Worm (Caenorhabditis elegans) whole organism, midembryonic: Measurements from ENCODE around the gene coa-4.

ENCODE experiments used
- T22C8.4 ChIP-seq: fragments of 200-800 bp; sonication (Bioruptor generic); IDR thresholded peaks from 2 replicates; pipeline ENCODE4 v1.3.6; 2022; ENCODE audit warnings: missing genetic modification characterization, missing compliant biosample characterization
- cog-1 ChIP-seq: sonication (generic microtip); optimal IDR thresholded peaks from 2 replicates; lab custom pipeline; 2016; ENCODE audit warnings: missing genetic modification characterization, missing compliant biosample characterization
- flt-1 ChIP-seq: fragments of 200-800 bp; sonication (Bioruptor generic); IDR thresholded peaks from 2 replicates; pipeline ENCODE4 v1.3.6; 2022; ENCODE audit warnings: missing genetic modification characterization, missing compliant biosample characterization
- klf-2 ChIP-seq: fragments of 200-800 bp; sonication (Bioruptor generic); conservative IDR thresholded peaks from 2 replicates; pipeline ENCODE4 v1.3.6; 2022; ENCODE audit warnings: missing genetic modification reagents, missing genetic modification characterization, missing compliant biosample characterization
- med-1 ChIP-seq: sonication (generic microtip); optimal IDR thresholded peaks from 2 replicates; lab custom pipeline; 2017; ENCODE audit warnings: missing genetic modification characterization, mild to moderate bottlenecking, missing compliant biosample characterization, antibody characterized with exemption, missing genetic modification reagents; ENCODE audit not compliant: insufficient read depth
- ref-1 ChIP-seq: fragments of 200-800 bp; sonication (Bioruptor generic); conservative IDR thresholded peaks from 2 replicates; pipeline ENCODE4 v1.3.6; 2022; ENCODE audit warnings: missing genetic modification reagents, missing genetic modification characterization, missing compliant biosample characterization
- tab-1 ChIP-seq: fragments of 200-800 bp; sonication (Bioruptor generic); IDR thresholded peaks from 2 replicates; pipeline ENCODE4 v1.3.6; 2022; ENCODE audit warnings: missing genetic modification characterization, missing compliant biosample characterization
- ztf-23 ChIP-seq: fragments of 200-800 bp; sonication (Bioruptor generic); IDR thresholded peaks from 2 replicates; pipeline ENCODE4 v1.3.6; 2022; ENCODE audit warnings: missing genetic modification reagents, missing genetic modification characterization, missing compliant biosample characterization
- ztf-29 ChIP-seq: fragments of 200-800 bp; sonication (Bioruptor generic); IDR thresholded peaks from 2 replicates; pipeline ENCODE4 v1.3.6; 2022; ENCODE audit warnings: missing genetic modification reagents, missing genetic modification characterization, missing compliant biosample characterization

The coa-4 gene

DNA sequence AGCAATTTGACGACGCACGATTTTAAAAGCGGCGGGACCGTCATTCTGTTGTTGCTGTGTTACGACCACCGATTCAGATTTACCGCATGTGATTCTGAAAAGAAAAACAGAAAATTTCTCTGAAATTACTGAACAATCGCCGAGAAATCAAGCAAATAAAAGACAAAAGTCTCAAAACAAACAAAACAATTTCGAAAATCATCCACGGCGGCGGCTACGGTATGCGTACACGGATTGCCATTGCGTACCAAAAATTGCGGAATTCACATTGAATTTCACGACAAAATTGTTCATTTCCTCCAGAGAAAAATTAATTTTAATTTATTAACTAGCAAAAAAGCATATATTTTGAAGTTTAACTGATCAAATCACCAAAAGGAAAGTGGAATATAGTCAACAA lies 31.0 kb upstream of the coa-4 start, which contains the start of gene pezo-1:
TSS of gene pezo-1 (minus strand) at position 101 of the 400 bp plus-strand sequence.
- TF ChIP-seq med-1 (GFP tag; lab: Kevin White, UChicago) (no peak), T22C8.4 (GFP tag; lab: Robert Waterston, UW) (no peak), ref-1 (no peak), cog-1 (tag; lab: Kevin White, UChicago) (no peak), flt-1 (no peak), ztf-23 (GFP tag; lab: Robert Waterston, UW) (no peak), tab-1 (GFP tag; lab: Robert Waterston, UW) (no peak), klf-2 (GFP tag; lab: Robert Waterston, UW) (no peak), ztf-29 (GFP tag; lab: Robert Waterston, UW) (no peak)

DNA sequence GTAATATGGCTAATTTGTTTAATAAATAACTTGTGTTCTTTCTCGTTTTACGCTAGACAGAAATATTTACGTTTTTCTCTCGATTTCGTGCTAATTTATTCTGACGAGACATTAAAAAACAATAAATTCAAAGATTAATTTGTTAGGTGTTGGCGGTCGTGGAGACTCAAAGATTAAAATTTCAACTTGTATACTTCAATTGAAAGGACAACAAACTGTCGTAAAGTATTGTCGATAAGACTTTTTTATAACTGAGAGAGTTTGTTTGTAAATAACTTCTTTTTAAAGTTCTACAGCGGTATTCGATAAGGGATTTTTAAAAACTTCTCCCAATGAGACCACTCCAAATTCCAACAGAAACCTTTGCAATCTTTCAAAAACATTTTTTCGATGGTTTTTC lies 18.3 kb upstream of the coa-4 start:
- TF ChIP-seq ztf-23 (GFP tag; lab: Robert Waterston, UW), result no peak
- no peak for TF ChIP-seq cog-1 (tag; lab: Kevin White, UChicago)
- TF ChIP-seq klf-2 (GFP tag; lab: Robert Waterston, UW), result no peak
- no peak for TF ChIP-seq T22C8.4 (GFP tag; lab: Robert Waterston, UW)
- no peak for TF ChIP-seq ztf-29 (GFP tag; lab: Robert Waterston, UW)
- no peak for TF ChIP-seq flt-1
- no peak for TF ChIP-seq tab-1 (GFP tag; lab: Robert Waterston, UW)
- no peak for TF ChIP-seq med-1 (GFP tag; lab: Kevin White, UChicago)
- no peak for TF ChIP-seq ref-1

DNA sequence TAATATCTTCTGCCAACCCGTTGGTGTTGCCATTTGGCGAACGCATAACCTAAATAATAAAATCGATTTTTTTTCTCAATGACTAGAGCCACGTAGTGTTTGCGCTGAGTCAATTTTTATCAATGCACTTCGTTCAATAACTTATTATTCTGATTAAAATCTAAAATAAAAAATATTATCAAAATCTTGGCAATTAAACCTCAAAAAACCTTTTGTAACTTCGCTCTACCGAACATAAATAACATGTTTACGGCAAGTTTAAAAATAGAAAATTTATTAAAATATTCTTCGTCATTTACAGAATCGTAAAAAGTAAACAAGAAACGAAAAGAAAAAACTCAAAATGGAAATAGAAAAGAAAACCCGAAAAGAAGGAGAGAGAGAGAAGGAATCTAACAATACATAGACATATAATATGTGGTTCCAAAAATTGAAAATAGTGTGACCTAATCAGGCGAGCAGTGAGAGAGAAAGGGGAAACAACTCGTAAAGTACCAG lies 7.7 kb upstream of the coa-4 start, which contains the start of gene pigc-1:
TSS of gene pigc-1 (minus strand) at position 51 of the 498 bp plus-strand sequence.
- no peak for TF ChIP-seq cog-1 (tag; lab: Kevin White, UChicago)
- TF ChIP-seq klf-2 (GFP tag; lab: Robert Waterston, UW), result no peak
- no peak for TF ChIP-seq med-1 (GFP tag; lab: Kevin White, UChicago)
- TF ChIP-seq ztf-29 (GFP tag; lab: Robert Waterston, UW), result no peak
- no peak for TF ChIP-seq T22C8.4 (GFP tag; lab: Robert Waterston, UW)
- TF ChIP-seq tab-1 (GFP tag; lab: Robert Waterston, UW), result no peak
- TF ChIP-seq ref-1, result no peak
- TF ChIP-seq flt-1, result no peak
- TF ChIP-seq ztf-23 (GFP tag; lab: Robert Waterston, UW), result no peak

DNA sequence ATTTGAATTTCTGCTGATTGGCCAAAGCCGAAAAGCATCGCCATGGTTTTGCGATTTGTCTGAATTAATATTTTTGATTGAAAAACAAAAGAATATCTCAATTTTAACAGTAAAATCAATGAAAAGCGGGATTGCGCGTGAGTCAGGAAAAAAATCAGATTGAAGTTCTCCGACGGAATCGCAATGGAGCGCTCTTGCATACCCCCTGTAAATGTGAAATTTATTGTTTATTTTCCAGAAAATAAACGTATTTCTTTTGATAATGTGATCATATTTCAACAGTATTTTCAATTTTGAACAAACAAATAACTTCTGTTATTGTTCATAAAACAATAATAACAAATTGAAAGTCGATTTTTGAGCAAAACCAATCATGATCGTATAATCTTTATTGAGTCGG lies 6.2 kb upstream of the coa-4 start, which contains the start of gene vps-26:
TSS of gene vps-26 (minus strand) at position 200 of the 400 bp plus-strand sequence.
- TF ChIP-seq med-1 (GFP tag; lab: Kevin White, UChicago) (no peak), ref-1 (no peak), klf-2 (GFP tag; lab: Robert Waterston, UW) (no peak), ztf-29 (GFP tag; lab: Robert Waterston, UW) (no peak), flt-1 (no peak), tab-1 (GFP tag; lab: Robert Waterston, UW) (no peak), T22C8.4 (GFP tag; lab: Robert Waterston, UW) (no peak), cog-1 (tag; lab: Kevin White, UChicago) (no peak), ztf-23 (GFP tag; lab: Robert Waterston, UW) (no peak)

DNA sequence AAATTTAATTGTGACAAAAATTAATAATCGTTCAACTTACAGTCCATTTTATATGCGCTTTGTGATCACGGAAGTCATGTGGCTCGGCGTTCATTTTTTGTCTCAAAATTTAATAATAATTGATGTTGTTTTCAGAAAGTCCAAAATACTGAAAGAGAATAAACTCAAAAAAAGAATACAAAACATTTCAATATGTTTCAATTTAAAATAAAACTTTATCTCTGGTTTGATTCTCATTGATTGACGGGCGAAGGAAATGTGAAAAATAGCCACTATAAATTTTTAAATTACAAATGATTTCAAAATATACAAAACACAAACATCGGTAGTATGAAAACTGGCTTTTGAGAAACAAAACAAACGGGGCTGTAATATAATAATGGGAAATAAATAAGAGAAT lies 3.8 kb upstream of the coa-4 start, which contains the start of gene T20D3.6:
TSS of gene T20D3.6 (minus strand) at position 101 of the 400 bp plus-strand sequence.
- TF ChIP-seq med-1 (GFP tag; lab: Kevin White, UChicago), result no peak
- TF ChIP-seq ztf-23 (GFP tag; lab: Robert Waterston, UW), result no peak
- TF ChIP-seq tab-1 (GFP tag; lab: Robert Waterston, UW), result no peak
- no peak for TF ChIP-seq klf-2 (GFP tag; lab: Robert Waterston, UW)

DNA sequence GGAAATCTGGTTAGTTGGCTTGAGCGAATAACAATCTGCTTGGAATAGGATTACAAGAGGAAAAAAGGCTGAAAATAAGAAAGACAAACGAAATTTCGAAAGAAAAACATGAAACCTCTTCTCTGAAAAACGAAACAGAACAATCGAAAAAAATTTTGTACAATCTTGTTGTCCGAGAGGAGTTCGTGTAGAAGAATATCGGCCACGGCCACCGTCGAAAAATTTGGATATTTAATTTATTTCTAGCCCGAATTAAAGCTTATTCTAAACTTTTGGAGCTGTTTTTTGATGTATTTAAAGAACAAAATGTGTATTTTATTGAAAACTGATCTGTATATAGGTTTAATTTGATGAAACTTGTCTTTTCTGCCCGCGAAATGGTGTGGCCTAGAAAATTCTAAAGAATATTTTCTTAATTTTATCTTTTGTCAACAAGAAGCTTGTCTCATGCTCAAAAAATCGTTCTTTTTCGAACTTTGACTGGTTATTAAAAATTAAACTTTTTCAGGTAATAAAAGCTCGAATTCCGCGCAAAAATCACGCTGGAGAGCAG lies 1.2 kb upstream of the coa-4 start, which contains the start of gene T20D3.5:
TSS of gene T20D3.5 (plus strand) at position 503 of the 553 bp plus-strand sequence.
- no peak for TF ChIP-seq med-1 (GFP tag; lab: Kevin White, UChicago)
- no peak for TF ChIP-seq ref-1
- TF ChIP-seq T22C8.4 (GFP tag; lab: Robert Waterston, UW), result no peak
- TF ChIP-seq ztf-29 (GFP tag; lab: Robert Waterston, UW), result no peak
- TF ChIP-seq cog-1 (tag; lab: Kevin White, UChicago), result no peak
- TF ChIP-seq tab-1 (GFP tag; lab: Robert Waterston, UW), result no peak
- TF ChIP-seq klf-2 (GFP tag; lab: Robert Waterston, UW), result no peak
- no peak for TF ChIP-seq ztf-23 (GFP tag; lab: Robert Waterston, UW)
- no peak for TF ChIP-seq flt-1

DNA sequence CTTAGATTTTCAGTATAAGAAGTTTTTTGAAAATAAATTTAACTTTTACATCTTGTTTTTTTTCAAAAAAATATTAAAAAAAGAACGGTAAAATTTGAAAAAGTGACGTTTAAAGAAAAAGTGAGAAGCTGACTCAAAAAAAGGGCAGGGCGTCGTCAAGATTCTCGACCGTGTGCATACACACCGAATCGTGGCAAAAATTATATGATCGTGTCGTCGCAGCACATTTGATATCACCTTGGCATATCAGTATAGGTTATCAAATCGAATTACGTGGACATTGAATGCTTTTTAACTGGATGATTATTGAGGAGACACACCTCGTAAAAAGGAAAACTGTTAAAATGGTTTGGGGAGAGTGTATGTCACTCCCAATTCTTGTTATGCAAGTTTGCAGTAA lies 2.4 kb downstream of the coa-4 start:
- TF ChIP-seq klf-2 (GFP tag; lab: Robert Waterston, UW) (no peak), T22C8.4 (GFP tag; lab: Robert Waterston, UW) (no peak), ztf-29 (GFP tag; lab: Robert Waterston, UW) (no peak), tab-1 (GFP tag; lab: Robert Waterston, UW) (no peak), ref-1 (no peak), cog-1 (tag; lab: Kevin White, UChicago) (no peak), med-1 (GFP tag; lab: Kevin White, UChicago) (no peak), ztf-23 (GFP tag; lab: Robert Waterston, UW) (no peak), flt-1 (no peak)

DNA sequence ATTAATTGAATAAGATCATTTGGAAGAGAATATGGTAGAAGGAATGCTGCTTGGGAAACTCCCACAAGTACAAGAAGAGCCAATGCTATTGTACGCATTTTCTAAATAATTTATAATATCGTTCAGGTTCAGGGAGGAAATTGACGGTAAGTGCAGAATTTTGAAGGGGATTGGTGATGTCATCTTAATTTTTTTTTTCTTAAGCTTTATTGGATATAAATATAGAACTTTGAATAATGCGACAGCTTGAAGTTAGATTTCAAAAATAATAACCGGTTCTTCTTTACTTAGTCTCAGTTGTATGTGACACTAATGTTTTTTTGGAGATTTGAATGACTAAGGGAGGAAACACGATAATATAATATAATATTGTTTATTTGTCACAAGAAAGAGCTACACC lies 4.6 kb downstream of the coa-4 start, which contains the start of gene nspg-7.1:
TSS of gene nspg-7.1 (minus strand) at position 101 of the 400 bp plus-strand sequence.
- TF ChIP-seq ref-1 (no peak), cog-1 (tag; lab: Kevin White, UChicago) (no peak), flt-1 (no peak), ztf-29 (GFP tag; lab: Robert Waterston, UW) (no peak), klf-2 (GFP tag; lab: Robert Waterston, UW) (no peak), tab-1 (GFP tag; lab: Robert Waterston, UW) (no peak), med-1 (GFP tag; lab: Kevin White, UChicago) (no peak), T22C8.4 (GFP tag; lab: Robert Waterston, UW) (no peak), ztf-23 (GFP tag; lab: Robert Waterston, UW) (no peak)

DNA sequence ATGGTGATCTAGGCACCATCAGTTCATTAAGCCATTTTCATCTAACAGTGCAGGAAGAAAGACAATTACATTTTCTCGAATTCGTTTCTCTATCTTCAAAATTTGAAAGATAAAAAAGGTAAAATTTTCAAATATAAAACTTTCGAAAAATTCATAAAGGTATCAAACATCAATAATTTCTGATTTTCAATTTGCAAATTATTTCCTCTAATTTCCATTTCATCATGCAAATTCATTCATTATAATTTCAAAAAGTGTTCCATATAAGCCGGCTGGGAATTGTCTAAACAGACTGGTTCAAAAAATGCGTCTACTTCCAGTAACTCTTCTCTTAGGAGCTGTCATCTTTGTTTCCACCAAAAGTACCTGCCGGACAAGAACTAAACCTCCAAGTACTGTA lies 7.7 kb downstream of the coa-4 start, which contains the start of gene clec-183:
TSS of gene clec-183 (plus strand) at position 301 of the 400 bp plus-strand sequence.
- TF ChIP-seq cog-1 (tag; lab: Kevin White, UChicago), result no peak
- TF ChIP-seq flt-1, result no peak
